Fruit fly (Drosophila melanogaster) whole organism, embryonic: ENCODE results near the gene Dph3.

Experiments used
- ATbp ChIP-seq: fragments of 200-800 bp; sonication (Bioruptor generic); optimal IDR thresholded peaks from 2 replicates; lab custom pipeline; 2017; ENCODE audit warnings: missing biosample characterization, mild to moderate bottlenecking, missing genetic modification characterization, missing genetic modification reagents
- Asciz ChIP-seq: fragments of 200-800 bp; sonication (Bioruptor generic); optimal IDR thresholded peaks from 2 replicates; lab custom pipeline; 2017; ENCODE audit warnings: missing biosample characterization, mild to moderate bottlenecking, missing genetic modification characterization, missing genetic modification reagents
- CG10462 ChIP-seq: fragments of 200-800 bp; sonication (Bioruptor generic); optimal IDR thresholded peaks from 2 replicates; lab custom pipeline; 2016; ENCODE audit warnings: missing biosample characterization, missing genetic modification characterization
- CG11247 ChIP-seq: fragments of 200-800 bp; sonication (Bioruptor generic); IDR thresholded peaks from 2 replicates; pipeline ENCODE4 v1.3.6; 2022; ENCODE audit warnings: missing biosample characterization, missing genetic modification characterization
- CG11456 ChIP-seq: fragments of 200-800 bp; sonication (Bioruptor generic); IDR thresholded peaks from 3 replicates; pipeline ENCODE4 v1.3.6; 2022; ENCODE audit warnings: missing biosample characterization, missing genetic modification characterization
- CG11504 ChIP-seq: fragments of 200-800 bp; sonication (Bioruptor generic); optimal IDR thresholded peaks from 3 replicates; lab custom pipeline; 2019; ENCODE audit warnings: missing biosample characterization, mild to moderate bottlenecking, missing genetic modification characterization, moderate library complexity
- CG11696 ChIP-seq: fragments of 200-800 bp; sonication (Bioruptor generic); IDR thresholded peaks from 2 replicates; pipeline ENCODE4 v1.3.6; 2022; ENCODE audit warnings: missing biosample characterization, missing genetic modification characterization
- CG13775 ChIP-seq: fragments of 200-800 bp; sonication (Bioruptor generic); optimal IDR thresholded peaks from 3 replicates; lab custom pipeline; 2017; ENCODE audit warnings: missing biosample characterization, mild to moderate bottlenecking, missing genetic modification characterization
- CG15514 ChIP-seq: fragments of 200-800 bp; sonication (Bioruptor generic); optimal IDR thresholded peaks from 3 replicates; lab custom pipeline; 2017; ENCODE audit warnings: missing biosample characterization, missing genetic modification characterization, mild to moderate bottlenecking, moderate library complexity, missing genetic modification reagents
- CG16779 ChIP-seq: fragments of 200-800 bp; sonication (Bioruptor generic); IDR thresholded peaks from 2 replicates; pipeline ENCODE4 v1.3.6; 2022; ENCODE audit warnings: missing biosample characterization, missing genetic modification characterization
- CG17802 ChIP-seq: fragments of 200-800 bp; sonication (Bioruptor generic); optimal IDR thresholded peaks from 2 replicates; lab custom pipeline; 2018; ENCODE audit warnings: missing biosample characterization, mild to moderate bottlenecking, missing genetic modification characterization, moderate library complexity
- CG31224 ChIP-seq: fragments of 200-800 bp; sonication (Bioruptor generic); IDR thresholded peaks from 2 replicates; pipeline ENCODE4 v1.3.6; 2022; ENCODE audit warnings: missing biosample characterization, missing genetic modification characterization
- CG33213 ChIP-seq: fragments of 200-800 bp; sonication (Bioruptor generic); optimal IDR thresholded peaks from 3 replicates; lab custom pipeline; 2016; ENCODE audit warnings: missing biosample characterization, missing genetic modification characterization
- CG33557 ChIP-seq: fragments of 200-800 bp; sonication (Bioruptor generic); optimal IDR thresholded peaks from 2 replicates; lab custom pipeline; 2019; ENCODE audit warnings: missing biosample characterization, mild to moderate bottlenecking, missing genetic modification characterization, moderate library complexity
- CG34376 ChIP-seq: fragments of 200-800 bp; sonication (Bioruptor generic); optimal IDR thresholded peaks from 2 replicates; lab custom pipeline; 2018; ENCODE audit warnings: missing biosample characterization, mild to moderate bottlenecking, missing genetic modification characterization
- CG4820 ChIP-seq: fragments of 200-800 bp; sonication (Bioruptor generic); optimal IDR thresholded peaks from 3 replicates; lab custom pipeline; 2016; ENCODE audit warnings: missing biosample characterization, missing genetic modification characterization
- CG6272 ChIP-seq: fragments of 200-800 bp; sonication (Bioruptor generic); IDR thresholded peaks from 2 replicates; pipeline ENCODE4 v1.3.6; 2022; ENCODE audit warnings: missing biosample characterization, missing genetic modification characterization
- CG6689 ChIP-seq: fragments of 200-800 bp; sonication (Bioruptor generic); IDR thresholded peaks from 2 replicates; pipeline ENCODE4 v1.3.6; 2022; ENCODE audit warnings: missing biosample characterization, missing genetic modification characterization
- CG8089 ChIP-seq: fragments of 200-800 bp; sonication (Bioruptor generic); optimal IDR thresholded peaks from 3 replicates; lab custom pipeline; 2016; ENCODE audit warnings: missing biosample characterization, missing genetic modification characterization
- CG8478 ChIP-seq: fragments of >200 bp; optimal IDR thresholded peaks from 2 replicates; lab custom pipeline; 2018
- CG9215 ChIP-seq: fragments of 200-800 bp; sonication (Bioruptor generic); IDR thresholded peaks from 2 replicates; pipeline ENCODE4 v1.3.6; 2022; ENCODE audit warnings: missing biosample characterization, missing genetic modification characterization
- CrebB ChIP-seq: fragments of 200-800 bp; sonication (Bioruptor generic); optimal IDR thresholded peaks from 3 replicates; lab custom pipeline; 2018; ENCODE audit warnings: missing biosample characterization, mild to moderate bottlenecking, missing genetic modification characterization
- D19A ChIP-seq: fragments of 200-800 bp; optimal IDR thresholded peaks from 3 replicates; lab custom pipeline; 2019; ENCODE audit warnings: missing biosample characterization, mild to moderate bottlenecking, missing genetic modification characterization, moderate library complexity
- Doc3 ChIP-seq: fragments of 200-800 bp; sonication (Bioruptor generic); IDR thresholded peaks from 3 replicates; pipeline ENCODE4 v1.3.6; 2022; ENCODE audit warnings: missing biosample characterization, missing genetic modification characterization; ENCODE audit not compliant: partially characterized antibody
- Dref ChIP-seq: fragments of 200-800 bp; sonication (Bioruptor generic); IDR thresholded peaks from 2 replicates; pipeline ENCODE4 v1.3.6; 2022; ENCODE audit warnings: missing biosample characterization, missing genetic modification characterization
- Elba2 ChIP-seq: fragments of 200-800 bp; sonication (Bioruptor generic); optimal IDR thresholded peaks from 3 replicates; lab custom pipeline; 2016; ENCODE audit warnings: missing biosample characterization, missing genetic modification characterization
- Hey ChIP-seq: fragments of 200-800 bp; sonication (Bioruptor generic); optimal IDR thresholded peaks from 3 replicates; lab custom pipeline; 2018; ENCODE audit warnings: missing biosample characterization, mild to moderate bottlenecking, missing genetic modification characterization
- Lim3 ChIP-seq: fragments of 200-800 bp; sonication (Bioruptor generic); IDR thresholded peaks from 2 replicates; pipeline ENCODE4 v1.3.6; 2022; ENCODE audit warnings: missing biosample characterization, missing genetic modification characterization
- Mes4 ChIP-seq: fragments of 200-800 bp; sonication (Bioruptor generic); optimal IDR thresholded peaks from 2 replicates; lab custom pipeline; 2016; ENCODE audit warnings: missing biosample characterization, missing genetic modification characterization
- Ptx1 ChIP-seq: fragments of 200-800 bp; sonication (Bioruptor generic); IDR thresholded peaks from 2 replicates; pipeline ENCODE4 v1.3.6; 2022; ENCODE audit warnings: missing biosample characterization, missing genetic modification characterization
- Side ChIP-seq: fragments of 200-800 bp; sonication (Bioruptor generic); optimal IDR thresholded peaks from 2 replicates; lab custom pipeline; 2016; ENCODE audit warnings: missing biosample characterization, missing genetic modification characterization
- Sin3A ChIP-seq: fragments of >200 bp; optimal IDR thresholded peaks from 2 replicates; lab custom pipeline; 2018
- Usf ChIP-seq: fragments of 200-800 bp; sonication (Bioruptor generic); optimal IDR thresholded peaks from 2 replicates; lab custom pipeline; 2017; ENCODE audit warnings: missing genotype, missing biosample characterization, missing genetic modification characterization
- Vsx1 ChIP-seq: fragments of 200-800 bp; sonication (Bioruptor generic); optimal IDR thresholded peaks from 2 replicates; lab custom pipeline; 2017; ENCODE audit warnings: missing biosample characterization, mild to moderate bottlenecking, missing genetic modification characterization, missing genetic modification reagents
- bcd ChIP-seq: fragments of 200-800 bp; sonication (Bioruptor generic); optimal IDR thresholded peaks from 2 replicates; lab custom pipeline; 2017; ENCODE audit warnings: missing biosample characterization, mild to moderate bottlenecking, missing genetic modification characterization
- br ChIP-seq: fragments of >200 bp; optimal IDR thresholded peaks from 2 replicates; lab custom pipeline; 2017
- btn ChIP-seq: fragments of 200-800 bp; sonication (Bioruptor generic); optimal IDR thresholded peaks from 2 replicates; lab custom pipeline; 2016; ENCODE audit warnings: missing biosample characterization, missing genetic modification characterization
- crol ChIP-seq: fragments of 200-800 bp; sonication (Bioruptor generic); IDR thresholded peaks from 2 replicates; pipeline ENCODE4 v1.3.6; 2022; ENCODE audit warnings: missing biosample characterization, missing genetic modification characterization
- danr ChIP-seq: fragments of 200-800 bp; sonication (Bioruptor generic); IDR thresholded peaks from 2 replicates; pipeline ENCODE4 v1.3.6; 2022; ENCODE audit warnings: missing biosample characterization, missing genetic modification characterization
- eyg ChIP-seq: fragments of 200-800 bp; sonication (Bioruptor generic); optimal IDR thresholded peaks from 3 replicates; lab custom pipeline; 2016; ENCODE audit warnings: missing biosample characterization, missing genetic modification characterization
- fd64A ChIP-seq: fragments of 200-800 bp; sonication (Bioruptor generic); optimal IDR thresholded peaks from 3 replicates; lab custom pipeline; 2018; ENCODE audit warnings: missing biosample characterization, mild to moderate bottlenecking, missing genetic modification characterization
- gt ChIP-seq: fragments of 200-800 bp; sonication (Bioruptor generic); IDR thresholded peaks from 2 replicates; pipeline ENCODE4 v1.3.6; 2022; ENCODE audit warnings: missing biosample characterization, missing genetic modification characterization
- hb ChIP-seq: fragments of 200-800 bp; sonication (Bioruptor generic); IDR thresholded peaks from 3 replicates; pipeline ENCODE4 v1.3.6; 2022; ENCODE audit warnings: missing biosample characterization, missing genetic modification characterization; ENCODE audit not compliant: partially characterized antibody
- her ChIP-seq: fragments of 200-800 bp; sonication (Bioruptor generic); optimal IDR thresholded peaks from 2 replicates; lab custom pipeline; 2016; ENCODE audit warnings: missing biosample characterization, missing genetic modification characterization
- lola ChIP-seq, 3 experiments: fragments of >200 bp in 2 of 3; fragments of 200-800 bp in 1 of 3; sonication (Bioruptor generic) in 1 of 3; optimal IDR thresholded peaks; 2 replicates each; lab custom pipeline; 2017 to 2019; ENCODE audit warnings: missing biosample characterization in 3 of 3, missing genetic modification characterization in 3 of 3, mild to moderate bottlenecking in 1 of 3, moderate library complexity in 1 of 3
- mld ChIP-seq: fragments of 200-800 bp; sonication (Bioruptor generic); IDR thresholded peaks from 3 replicates; pipeline ENCODE4 v1.3.6; 2022; ENCODE audit warnings: missing biosample characterization, missing genetic modification characterization; ENCODE audit not compliant: partially characterized antibody
- pnt ChIP-seq: fragments of 200-800 bp; sonication (Bioruptor generic); optimal IDR thresholded peaks from 3 replicates; lab custom pipeline; 2016; ENCODE audit warnings: missing biosample characterization, missing genetic modification characterization
- pzg ChIP-seq: fragments of 200-800 bp; sonication (Bioruptor generic); optimal IDR thresholded peaks from 3 replicates; lab custom pipeline; 2018; ENCODE audit warnings: missing biosample characterization, mild to moderate bottlenecking, missing genetic modification characterization, moderate library complexity
- row ChIP-seq: fragments of 200-800 bp; sonication (Bioruptor generic); IDR thresholded peaks from 3 replicates; pipeline ENCODE4 v1.3.6; 2022; ENCODE audit warnings: missing biosample characterization, missing genetic modification characterization
- shn ChIP-seq: fragments of 200-800 bp; sonication (Bioruptor generic); optimal IDR thresholded peaks from 3 replicates; lab custom pipeline; 2016; ENCODE audit warnings: missing biosample characterization, missing genetic modification characterization
- sim ChIP-seq: fragments of 200-800 bp; sonication (Bioruptor generic); IDR thresholded peaks from 2 replicates; pipeline ENCODE4 v1.3.6; 2022; ENCODE audit warnings: missing biosample characterization, missing genetic modification characterization
- wor ChIP-seq: fragments of 200-800 bp; sonication (Bioruptor generic); IDR thresholded peaks from 2 replicates; pipeline ENCODE4 v1.3.6; 2022; ENCODE audit warnings: missing biosample characterization, missing genetic modification characterization

The Dph3 gene

DNA sequence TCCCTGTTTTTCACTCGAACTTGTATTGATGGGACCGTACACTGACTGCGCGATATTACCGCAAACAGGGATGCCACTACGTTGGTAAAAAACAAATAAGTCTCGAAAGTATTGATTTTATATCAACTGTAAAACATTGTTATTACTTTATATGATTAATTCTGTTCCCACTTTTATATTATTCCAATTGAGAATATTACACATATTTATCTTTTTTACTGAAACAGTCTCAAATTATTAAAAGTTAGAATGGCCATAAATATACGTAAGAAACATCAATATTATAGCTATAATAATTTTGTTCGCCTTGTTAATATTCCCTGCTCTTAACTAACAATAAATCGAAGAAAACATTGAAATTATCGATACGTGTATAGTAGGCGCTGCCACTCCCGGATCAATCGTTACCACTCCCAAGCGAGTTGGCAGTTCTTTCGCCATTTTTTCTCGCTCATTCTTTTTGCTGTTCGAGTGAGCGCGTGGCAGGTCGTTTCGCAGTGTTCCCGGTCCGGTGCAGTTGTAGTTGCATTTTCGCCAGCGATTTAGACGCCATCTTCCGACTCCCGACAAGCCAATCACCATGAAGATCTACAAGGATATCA lies 21.8 kb upstream of the Dph3 start, which contains the start of the genes SdhC and Tctp (continued):
- TF ChIP-seq ATbp (GFP tag; lab: Kevin White, UChicago) (no peak), CG31224 (no peak), CG11504 (tag; lab: Kevin White, UChicago) (peak; percentile 60), CG10462 (GFP tag; lab: Kevin White, UChicago) (peak; percentile 39), CG9215 (GFP tag; lab: Robert Waterston, UW) (peak; percentile 18; the same call in 1 of the 2 replicates), CrebB (no peak), gt (GFP tag; lab: Robert Waterston, UW) (no peak), Side (GFP tag; lab: Kevin White, UChicago) (no peak), lola (GFP tag; optimal IDR thresholded peaks at IDR 0.05; lab: Kevin White, UChicago) (peak in 1 of 3 experiments; percentile 59), CG15514 (GFP tag; lab: Kevin White, UChicago) (peak; percentile 60), eyg (GFP tag; lab: Kevin White, UChicago) (no peak), Elba2 (GFP tag; lab: Kevin White, UChicago) (peak; percentile 19), shn (GFP tag; lab: Kevin White, UChicago) (peak; percentile 38), CG6272 (0 out of 2 replicates have a peak, but pooled peaks have one; percentile 33), pzg (GFP tag; lab: Kevin White, UChicago) (peak; percentile 74), CG16779 (GFP tag; lab: Robert Waterston, UW) (no peak), CG4820 (GFP tag; lab: Kevin White, UChicago) (peak; percentile 72), CG11696 (GFP tag; lab: Robert Waterston, UW) (no peak), CG6689 (no peak), hb (GFP tag; lab: Robert Waterston, UW) (no peak), Ptx1 (GFP tag; lab: Robert Waterston, UW) (no peak), CG11247 (no peak), danr (GFP tag; lab: Robert Waterston, UW) (no peak), br (no peak), CG13775 (peak; percentile 53), Hey (tag; lab: Kevin White, UChicago) (no peak), pnt (GFP tag; lab: Kevin White, UChicago) (no peak), fd64A (GFP tag; lab: Kevin White, UChicago) (no peak), Mes4 (GFP tag; lab: Kevin White, UChicago) (no peak), CG17802 (tag; lab: Kevin White, UChicago) (peak; percentile 6), Asciz (GFP tag; lab: Kevin White, UChicago) (no peak), CG11456 (GFP tag; lab: Robert Waterston, UW) (peak; percentile 23; the same call in 2 of the 3 replicates), D19A (peak; percentile 6), CG33213 (GFP tag; lab: Kevin White, UChicago) (peak; percentile 19), sim (no peak), row (peak; percentile 72), Usf (no peak), Lim3 (GFP tag; lab: Robert Waterston, UW) (no peak), Sin3A (lab: Kevin White, UChicago) (peak; percentile 74), crol (GFP tag; lab: Robert Waterston, UW) (no peak), wor (GFP tag; lab: Robert Waterston, UW) (no peak), her (no peak), btn (GFP tag; lab: Kevin White, UChicago) (no peak), CG8089 (GFP tag; lab: Kevin White, UChicago) (no peak), Doc3 (GFP tag; lab: Robert Waterston, UW) (peak; percentile 57; the same call in 2 of the 3 replicates), Dref (peak; percentile 74), bcd (GFP tag; lab: Kevin White, UChicago) (peak; percentile 22), Vsx1 (GFP tag; lab: Kevin White, UChicago) (peak; percentile 24), CG34376 (peak; percentile 54), mld (no peak), CG33557 (GFP tag; lab: Kevin White, UChicago) (no peak), CG8478 (lab: Kevin White, UChicago) (no peak)
